Worm (Caenorhabditis elegans) whole organism, L1 larva: ENCODE results near the gene C45G9.10.
A peak's percentile ranks its signal among the peaks of the same experiment; 100 is the strongest.

ENCODE experiments used
- C16A3.4 ChIP-seq: fragments of 150-350 bp; optimal IDR thresholded peaks from 2 replicates; lab custom pipeline; 2014; ENCODE audit warnings: missing biosample characterization, missing genetic modification characterization
- efl-1 ChIP-seq, 4 experiments: fragments of 150-350 bp; optimal IDR thresholded peaks in 3 of 4; peaks in 1 of 4; 1 replicate in 1 of 4; 2 replicates in 3 of 4; lab custom pipeline; 2014; ENCODE audit warnings: missing biosample characterization in 2 of 4, missing genetic modification characterization in 2 of 4, missing genetic modification reagents in 2 of 4
- elt-2 ChIP-seq: sonication (generic microtip); optimal IDR thresholded peaks from 2 replicates; lab custom pipeline; 2016; ENCODE audit warnings: missing genetic modification characterization, mild to moderate bottlenecking, inconsistent platforms, missing compliant biosample characterization, missing genetic modification reagents
- elt-3 ChIP-seq, 6 experiments: fragments of 150-350 bp in 1 of 6; sonication (generic microtip); optimal IDR thresholded peaks; 2 replicates each; lab custom pipeline; 2017 to 2018; ENCODE audit warnings: missing biosample characterization in 6 of 6, missing genetic modification characterization in 6 of 6, inconsistent platforms in 1 of 6
- grh-1 ChIP-seq: fragments of 200-800 bp; sonication (Bioruptor generic); IDR thresholded peaks from 2 replicates; pipeline ENCODE4 v1.3.6; 2022; ENCODE audit warnings: missing genetic modification reagents, missing genetic modification characterization, missing compliant biosample characterization
- lin-15B ChIP-seq: fragments of 150-350 bp; sonication (generic microtip); optimal IDR thresholded peaks from 3 replicates; lab custom pipeline; 2014; ENCODE audit warnings: missing biosample characterization, missing genetic modification characterization
- mep-1 ChIP-seq: fragments of 150-350 bp; optimal IDR thresholded peaks from 2 replicates; lab custom pipeline; 2014; ENCODE audit warnings: missing biosample characterization, missing genetic modification characterization
- nhr-20 ChIP-seq: sonication (generic microtip); optimal IDR thresholded peaks from 2 replicates; lab custom pipeline; 2016; ENCODE audit warnings: mild to moderate bottlenecking, missing genetic modification characterization, missing compliant biosample characterization
- nhr-237 ChIP-seq: fragments of 150-350 bp; optimal IDR thresholded peaks from 2 replicates; lab custom pipeline; 2014; ENCODE audit warnings: missing biosample characterization, missing genetic modification characterization
- nhr-90 ChIP-seq: sonication (generic microtip); optimal IDR thresholded peaks from 2 replicates; lab custom pipeline; 2016; ENCODE audit warnings: mild to moderate bottlenecking, missing genetic modification characterization, missing compliant biosample characterization; ENCODE audit not compliant: poor library complexity
- snpc-4 ChIP-seq: fragments of 150-350 bp; optimal IDR thresholded peaks from 2 replicates; lab custom pipeline; 2014; ENCODE audit warnings: missing biosample characterization, missing genetic modification characterization
- unc-86 ChIP-seq: sonication (generic microtip); optimal IDR thresholded peaks from 2 replicates; lab custom pipeline; 2016; ENCODE audit warnings: missing genetic modification characterization, missing compliant biosample characterization

DNA sequence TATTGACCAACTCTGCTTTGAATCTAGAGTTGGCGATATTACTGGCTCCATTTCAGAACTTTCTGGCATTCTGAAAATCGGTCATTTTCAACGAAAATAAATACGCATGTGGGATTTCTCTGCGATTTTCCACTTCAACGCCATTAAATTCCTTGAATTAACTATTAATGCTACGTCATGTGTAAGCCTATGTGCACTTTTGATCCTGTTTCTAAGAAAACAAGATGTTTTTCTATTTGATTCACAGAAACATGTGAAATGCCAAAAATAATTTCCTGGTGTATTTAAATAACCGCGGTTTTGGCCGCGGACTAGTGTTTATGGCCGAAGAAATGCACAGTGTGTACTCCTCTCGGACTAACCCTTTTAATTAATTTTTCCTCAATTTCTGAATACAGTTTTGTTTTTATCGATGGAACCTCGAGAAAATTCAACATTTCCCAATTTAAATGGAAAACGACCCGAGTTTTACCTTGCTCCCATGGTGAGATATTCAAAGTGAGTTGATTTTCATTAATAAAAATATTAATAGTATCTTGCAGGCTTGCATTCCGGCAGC, 7.1 kb upstream of the C45G9.10 start, which contains the start of the genes C45G9.11 and C45G9.2:
- peak in 2 of 6 experiments; percentile 22 to 48 for TF ChIP-seq elt-3 (tag; optimal IDR thresholded peaks at IDR 0.05; lab: Kevin White, UChicago)
- TF ChIP-seq unc-86 (tag; lab: Kevin White, UChicago) = peak; percentile 60
- peak; percentile 85 for TF ChIP-seq nhr-20 (tag; lab: Kevin White, UChicago)
- TF ChIP-seq C16A3.4 (tag; lab: Kevin White, UChicago) = peak; percentile 40
- TF ChIP-seq nhr-237 (tag; lab: Kevin White, UChicago) = no peak
- peak; percentile 12 for TF ChIP-seq lin-15B (tag; lab: Kevin White, UChicago)
- TF ChIP-seq grh-1 = peak; percentile 76
- peak; percentile 77 for TF ChIP-seq mep-1 (tag; lab: Kevin White, UChicago)
- peak; percentile 90 for TF ChIP-seq nhr-90 (tag; lab: Kevin White, UChicago)
- peak; percentile 79 to 94 for TF ChIP-seq efl-1 (optimal IDR thresholded peaks at IDR 0.05; lab: Kevin White, UChicago)
- peak; percentile 94 to 99 for TF ChIP-seq efl-1 (GFP tag; optimal IDR thresholded peaks at IDR 0.05 in 1 of 2; lab: Kevin White, UChicago)
- TF ChIP-seq elt-2 (tag; lab: Kevin White, UChicago) = peak; percentile 55
- peak; percentile 63 for TF ChIP-seq snpc-4 (tag; lab: Kevin White, UChicago)
